Fruit fly (Drosophila melanogaster): ENCODE measurements around the gene CG42594.

Gene CG42594

dm6 chrX:4939788-4940441 is 99.3 kb downstream of the CG42594 start (continued):
- peak; percentile 77 for TF ChIP-seq cwo (GFP tag; optimal IDR thresholded peaks at IDR 0.05)
- peak; percentile 87 for TF ChIP-seq tup (GFP tag; optimal IDR thresholded peaks at IDR 0.05)
- TF ChIP-seq Usf (GFP tag; optimal IDR thresholded peaks at IDR 0.05): peak; percentile 89
- peak; percentile 96 for TF ChIP-seq CG11093 (GFP tag; IDR thresholded peaks at IDR 0.05)
- TF ChIP-seq exex (tag; optimal IDR thresholded peaks at IDR 0.05): peak; percentile 50
- peak; percentile 79 for TF ChIP-seq CG2120 (GFP tag; optimal IDR thresholded peaks at IDR 0.05)
- peak; percentile 95 for TF ChIP-seq CG31441 (GFP tag; IDR thresholded peaks at IDR 0.05)
- TF ChIP-seq Bgb (GFP tag; IDR thresholded peaks at IDR 0.05; ENCODE audit: partially characterized antibody): 0 out of 2 replicates have a peak, but pooled peaks have one; percentile 8
- peak; percentile 92 for TF ChIP-seq wor (GFP tag; IDR thresholded peaks at IDR 0.05)
- peak; percentile 85 for TF ChIP-seq Bdp1 (GFP tag; optimal IDR thresholded peaks at IDR 0.05)
- peak; percentile 38 for TF ChIP-seq luna (GFP tag; optimal IDR thresholded peaks at IDR 0.05)
- TF ChIP-seq hkb (optimal IDR thresholded peaks at IDR 0.05): no peak
- TF ChIP-seq hkb (GFP tag; IDR thresholded peaks at IDR 0.05): peak; percentile 96
- TF ChIP-seq Atf3 (GFP tag; optimal IDR thresholded peaks at IDR 0.05): peak; percentile 93
- peak; percentile 85 for TF ChIP-seq CG15011 (GFP tag; optimal IDR thresholded peaks at IDR 0.05)
- peak; percentile 74 for TF ChIP-seq CG15073 (GFP tag; optimal IDR thresholded peaks at IDR 0.05)
- TF ChIP-seq lilli (GFP tag; optimal IDR thresholded peaks at IDR 0.05): peak; percentile 92
- peak; percentile 73 for TF ChIP-seq Nf-YB (GFP tag; optimal IDR thresholded peaks at IDR 0.05)
- no peak for TF ChIP-seq usp (GFP tag; optimal IDR thresholded peaks at IDR 0.05)
- no peak for TF ChIP-seq CG42726 (GFP tag; IDR thresholded peaks at IDR 0.05; ENCODE audit: partially characterized antibody)
- TF ChIP-seq Mrtf (GFP tag; IDR thresholded peaks at IDR 0.05): peak; percentile 97
- peak; percentile 48; the same call in 1 of the 2 replicates for TF ChIP-seq Taf1 (GFP tag; IDR thresholded peaks at IDR 0.05)
- peak; percentile 63; the same call in 1 of the 2 replicates for TF ChIP-seq toy (GFP tag; IDR thresholded peaks at IDR 0.05)
- peak; percentile 92 for TF ChIP-seq CG12236 (GFP tag; optimal IDR thresholded peaks at IDR 0.05)
- peak; percentile 92 for TF ChIP-seq CG8388 (GFP tag; optimal IDR thresholded peaks at IDR 0.05)
- TF ChIP-seq CG18011 (GFP tag; optimal IDR thresholded peaks at IDR 0.05): peak; percentile 68
- peak; percentile 95 for TF ChIP-seq E2f1 (GFP tag; IDR thresholded peaks at IDR 0.05)
- peak; percentile 95 for TF ChIP-seq croc (GFP tag; conservative IDR thresholded peaks at IDR 0.05)
- TF ChIP-seq fu2 (GFP tag; optimal IDR thresholded peaks at IDR 0.05): peak; percentile 80
- peak; percentile 91 for TF ChIP-seq CG7372 (GFP tag; IDR thresholded peaks at IDR 0.05)
- TF ChIP-seq gro (GFP tag; optimal IDR thresholded peaks at IDR 0.05): peak; percentile 38
- peak; percentile 54 for TF ChIP-seq stwl (tag; optimal IDR thresholded peaks at IDR 0.05)
- TF ChIP-seq CG3838 (GFP tag; optimal IDR thresholded peaks at IDR 0.05): peak; percentile 56
- peak; percentile 96 for TF ChIP-seq CG1529 (GFP tag; optimal IDR thresholded peaks at IDR 0.05)
- TF ChIP-seq Gug (GFP tag; IDR thresholded peaks at IDR 0.05): peak; percentile 97
- TF ChIP-seq row (GFP tag; IDR thresholded peaks at IDR 0.05): peak; percentile 94
- TF ChIP-seq CG8944 (GFP tag; optimal IDR thresholded peaks at IDR 0.05): peak; percentile 95
- TF ChIP-seq CG15514 (GFP tag; optimal IDR thresholded peaks at IDR 0.05): peak; percentile 67
- TF ChIP-seq Xrp1 (GFP tag; IDR thresholded peaks at IDR 0.05): peak; percentile 98
- TF ChIP-seq Hr3 (GFP tag; optimal IDR thresholded peaks at IDR 0.05): peak; percentile 95
- TF ChIP-seq jigr1 (GFP tag; IDR thresholded peaks at IDR 0.05): peak; percentile 89
- TF ChIP-seq psq (GFP tag; optimal IDR thresholded peaks at IDR 0.05): peak; percentile 42
- peak; percentile 85 for TF ChIP-seq CG11398 (GFP tag; optimal IDR thresholded peaks at IDR 0.05)
- peak; percentile 81 for TF ChIP-seq CG9437 (GFP tag; optimal IDR thresholded peaks at IDR 0.05)
- TF ChIP-seq CG3847 (GFP tag; IDR thresholded peaks at IDR 0.05): peak; percentile 87
- peak; percentile 94 for TF ChIP-seq CG14667 (GFP tag; IDR thresholded peaks at IDR 0.05)
- peak; percentile 90 for TF ChIP-seq Gsc (GFP tag; IDR thresholded peaks at IDR 0.05)
- peak; percentile 81 for TF ChIP-seq Vsx1 (GFP tag; optimal IDR thresholded peaks at IDR 0.05)
- TF ChIP-seq CG12769 (tag; optimal IDR thresholded peaks at IDR 0.05): peak; percentile 96
- peak; percentile 80 for TF ChIP-seq CG9932 (GFP tag; IDR thresholded peaks at IDR 0.05)
- TF ChIP-seq CkIIα-i1 (GFP tag; IDR thresholded peaks at IDR 0.05): peak; percentile 65; the same call in 1 of the 2 replicates

All from whole organism, embryonic.